Worm (Caenorhabditis elegans): Measurements from ENCODE around the gene C40C9.3.

The C40C9.3 gene

ce11 chrX:13676892-13677291 is 29.5 kb downstream of the C40C9.3 start, which contains the start of gene gck-4:
gck-4 (plus strand) TSS chrX:13677192.
- no peak for TF ChIP-seq F33H1.4 (GFP tag; IDR thresholded peaks at IDR 0.05)
- TF ChIP-seq mxl-1 (tag; optimal IDR thresholded peaks at IDR 0.05): no peak

- TF ChIP-seq F22D6.2 (tag; optimal IDR thresholded peaks at IDR 0.05): no peak
- TF ChIP-seq nhr-80 (tag; optimal IDR thresholded peaks at IDR 0.05): peak; percentile 41
These were observed 38.3 kb downstream of the C40C9.3 start for ce11 chrX:13685725-13686124.

ce11 chrX:13687111-13687512 is 39.7 kb downstream of the C40C9.3 start:
- TF ChIP-seq ceh-100 (GFP tag; IDR thresholded peaks at IDR 0.05) (no peak), dox-1 (GFP tag; IDR thresholded peaks at IDR 0.05) (peak; percentile 77; the same call in 1 of the 2 replicates), madf-3 (GFP tag; IDR thresholded peaks at IDR 0.05) (no peak), let-607 (tag; optimal IDR thresholded peaks at IDR 0.05) (peak; percentile 54 to 71), unc-62 (GFP tag; optimal IDR thresholded peaks at IDR 0.05) (no peak), hsf-1 (GFP tag; IDR thresholded peaks at IDR 0.05) (no peak), hmg-1.2 (GFP tag; IDR thresholded peaks at IDR 0.05) (peak; percentile 91), snpc-4 (GFP tag; optimal IDR thresholded peaks at IDR 0.05) (no peak), snpc-4 (tag; optimal IDR thresholded peaks at IDR 0.05) (peak in 2 of 4 experiments; percentile 3 to 41), madf-6 (GFP tag; IDR thresholded peaks at IDR 0.05) (no peak), attf-5 (GFP tag; optimal IDR thresholded peaks at IDR 0.05) (peak; percentile 55), tbx-9 (tag; optimal IDR thresholded peaks at IDR 0.05; ENCODE audit: borderline replicate concordance) (no peak), ceh-27 (GFP tag; optimal IDR thresholded peaks at IDR 0.05) (peak; percentile 74), F39B2.1 (GFP tag; IDR thresholded peaks at IDR 0.05) (no peak), mes-4 (tag; optimal IDR thresholded peaks at IDR 0.05) (no peak), lin-40 (tag; optimal IDR thresholded peaks at IDR 0.05) (peak; percentile 50), egl-44 (GFP tag; IDR thresholded peaks at IDR 0.05) (0 out of 2 replicates have a peak, but pooled peaks have one; percentile 42), K11D2.4 (GFP tag; IDR thresholded peaks at IDR 0.05) (peak; percentile 29; the same call in 1 of the 2 replicates), chd-7 (tag; optimal IDR thresholded peaks at IDR 0.05) (peak; percentile 40), nfyb-1 (GFP tag; IDR thresholded peaks at IDR 0.05) (peak; percentile 42; the same call in 1 of the 2 replicates), K12H6.12 (tag; optimal IDR thresholded peaks at IDR 0.05) (peak; percentile 34), tbp1 (GFP tag; optimal IDR thresholded peaks at IDR 0.05) (peak; percentile 10), gei-17 (GFP tag; optimal IDR thresholded peaks at IDR 0.05) (peak; percentile 22), lin-54 (GFP tag; optimal IDR thresholded peaks at IDR 0.05) (peak; percentile 3), ets-4 (GFP tag; optimal IDR thresholded peaks at IDR 0.05) (no peak), B0261.1 (tag; optimal IDR thresholded peaks at IDR 0.05) (peak; percentile 5), ztf-18 (tag; optimal IDR thresholded peaks at IDR 0.05) (peak; percentile 16), attf-6 (GFP tag; IDR thresholded peaks at IDR 0.05) (no peak), cebp-1 (GFP tag; IDR thresholded peaks at IDR 0.05) (peak; percentile 91), cebp-1 (tag; optimal IDR thresholded peaks at IDR 0.05) (peak; percentile 98), fkh-3 (tag; optimal IDR thresholded peaks at IDR 0.05) (no peak), ceh-40 (GFP tag; IDR thresholded peaks at IDR 0.05) (no peak), him-1 (tag; optimal IDR thresholded peaks at IDR 0.05) (no peak), nfya-2 (GFP tag; IDR thresholded peaks at IDR 0.05) (no peak), hmg-20 (GFP tag; IDR thresholded peaks at IDR 0.05) (no peak), C17E4.6 (GFP tag; IDR thresholded peaks at IDR 0.05) (no peak), nhr-80 (tag; optimal IDR thresholded peaks at IDR 0.05) (peak; percentile 45), snpc-1.3 (tag; optimal IDR thresholded peaks at IDR 0.05; ENCODE audit: insufficient read depth) (no peak), pbrm-1 (GFP tag; IDR thresholded peaks at IDR 0.05) (peak; percentile 50; the same call in 1 of the 2 replicates), rcor-1 (GFP tag; IDR thresholded peaks at IDR 0.05) (peak; percentile 14; the same call in 1 of the 2 replicates), F23B12.7 (tag; optimal IDR thresholded peaks at IDR 0.05; ENCODE audit: insufficient read depth) (no peak), zfh-2 (GFP tag; conservative IDR thresholded peaks at IDR 0.05) (peak; percentile 91)

All from whole organism, young adult.